Worm (Caenorhabditis elegans) whole organism, late embryonic: ENCODE data around the gene ant-1.4.

ENCODE experiments used
- C38D4.7 ChIP-seq: fragments of 200-800 bp; sonication (Bioruptor generic); optimal IDR thresholded peaks from 2 replicates; lab custom pipeline; 2018; ENCODE audit warnings: mild to moderate bottlenecking, missing genetic modification characterization, moderate library complexity, missing compliant biosample characterization
- F13H6.1 ChIP-seq: sonication (generic microtip); optimal IDR thresholded peaks from 2 replicates; lab custom pipeline; 2016; ENCODE audit warnings: missing genetic modification characterization, missing compliant biosample characterization
- K02D7.2 ChIP-seq: sonication (generic microtip); optimal IDR thresholded peaks from 2 replicates; lab custom pipeline; 2017; ENCODE audit warnings: mild to moderate bottlenecking, missing genetic modification characterization, missing compliant biosample characterization
- T23F11.4 ChIP-seq: fragments of 200-800 bp; sonication (Bioruptor generic); optimal IDR thresholded peaks from 2 replicates; lab custom pipeline; 2018; ENCODE audit warnings: mild to moderate bottlenecking, missing genetic modification characterization, missing compliant biosample characterization
- Y22D7AL.16 ChIP-seq: sonication (generic microtip); optimal IDR thresholded peaks from 2 replicates; lab custom pipeline; 2016; ENCODE audit warnings: missing genetic modification characterization, missing compliant biosample characterization
- ceh-19 ChIP-seq: fragments of 200-800 bp; sonication (Bioruptor generic); optimal IDR thresholded peaks from 2 replicates; lab custom pipeline; 2018; ENCODE audit warnings: mild to moderate bottlenecking, missing genetic modification characterization, missing compliant biosample characterization
- ceh-2 ChIP-seq: sonication (generic microtip); optimal IDR thresholded peaks from 2 replicates; lab custom pipeline; 2016; ENCODE audit warnings: missing genotype, missing genetic modification characterization, missing compliant biosample characterization
- ceh-30 ChIP-seq: fragments of 150-350 bp; optimal IDR thresholded peaks from 2 replicates; lab custom pipeline; 2014; ENCODE audit warnings: missing biosample characterization, missing genetic modification characterization
- ceh-34 ChIP-seq: sonication (generic microtip); optimal IDR thresholded peaks from 2 replicates; lab custom pipeline; 2016; ENCODE audit warnings: mild to moderate bottlenecking, missing genetic modification characterization, missing compliant biosample characterization
- ceh-45 ChIP-seq: fragments of 200-800 bp; sonication (Bioruptor generic); IDR thresholded peaks from 2 replicates; pipeline ENCODE4 v1.3.6; 2022; ENCODE audit warnings: missing genetic modification reagents, missing genetic modification characterization, missing compliant biosample characterization
- ceh-6 ChIP-seq: fragments of 200-800 bp; sonication (Bioruptor generic); optimal IDR thresholded peaks from 2 replicates; lab custom pipeline; 2018; ENCODE audit warnings: mild to moderate bottlenecking, missing genetic modification characterization, missing compliant biosample characterization
- che-1 ChIP-seq: sonication (generic microtip); optimal IDR thresholded peaks from 2 replicates; lab custom pipeline; 2016; ENCODE audit warnings: mild to moderate bottlenecking, missing genetic modification characterization, missing compliant biosample characterization
- dmd-4 ChIP-seq: sonication (generic microtip); optimal IDR thresholded peaks from 2 replicates; lab custom pipeline; 2016; ENCODE audit warnings: borderline replicate concordance, missing genetic modification characterization, missing compliant biosample characterization
- elt-4 ChIP-seq: sonication (generic microtip); optimal IDR thresholded peaks from 2 replicates; lab custom pipeline; 2016; ENCODE audit warnings: missing genetic modification characterization, missing compliant biosample characterization
- ets-4 ChIP-seq: sonication (generic microtip); optimal IDR thresholded peaks from 2 replicates; lab custom pipeline; 2016; ENCODE audit warnings: missing genetic modification characterization, missing compliant biosample characterization
- fax-1 ChIP-seq: sonication (generic microtip); optimal IDR thresholded peaks from 2 replicates; lab custom pipeline; 2016; ENCODE audit warnings: missing genotype, missing genetic modification characterization, missing compliant biosample characterization
- fkh-10 ChIP-seq: fragments of 150-350 bp; optimal IDR thresholded peaks from 2 replicates; lab custom pipeline; 2014; ENCODE audit warnings: missing biosample characterization, missing genetic modification reagents, missing genetic modification characterization
- fkh-6 ChIP-seq: sonication (generic microtip); optimal IDR thresholded peaks from 2 replicates; lab custom pipeline; 2016; ENCODE audit warnings: missing genetic modification characterization, missing compliant biosample characterization
- hlh-15 ChIP-seq: sonication (generic microtip); optimal IDR thresholded peaks from 2 replicates; lab custom pipeline; 2016; ENCODE audit warnings: missing genetic modification characterization, missing compliant biosample characterization
- hlh-8 ChIP-seq: sonication (generic microtip); optimal IDR thresholded peaks from 2 replicates; lab custom pipeline; 2016; ENCODE audit warnings: missing genotype, missing genetic modification characterization, missing compliant biosample characterization
- lim-6 ChIP-seq: sonication (generic microtip); optimal IDR thresholded peaks from 2 replicates; lab custom pipeline; 2016; ENCODE audit warnings: missing genetic modification characterization, missing compliant biosample characterization
- lin-11 ChIP-seq: fragments of 200-800 bp; sonication (Bioruptor generic); optimal IDR thresholded peaks from 2 replicates; lab custom pipeline; 2018; ENCODE audit warnings: mild to moderate bottlenecking, missing genetic modification characterization, missing compliant biosample characterization
- madf-2 ChIP-seq: sonication (generic microtip); optimal IDR thresholded peaks from 2 replicates; lab custom pipeline; 2017; ENCODE audit warnings: missing genetic modification characterization, missing compliant biosample characterization
- nhr-11 ChIP-seq: fragments of 150-350 bp; optimal IDR thresholded peaks from 2 replicates; lab custom pipeline; 2014; ENCODE audit warnings: missing biosample characterization, missing genetic modification characterization
- nhr-232 ChIP-seq: sonication (generic microtip); optimal IDR thresholded peaks from 2 replicates; lab custom pipeline; 2016; ENCODE audit warnings: missing genetic modification characterization, missing compliant biosample characterization
- npax-4 ChIP-seq: sonication (generic microtip); optimal IDR thresholded peaks from 2 replicates; lab custom pipeline; 2016; ENCODE audit warnings: missing genetic modification characterization, missing compliant biosample characterization
- pag-3 ChIP-seq: sonication (generic microtip); optimal IDR thresholded peaks from 2 replicates; lab custom pipeline; 2016; ENCODE audit warnings: missing compliant biosample characterization, missing genetic modification characterization, borderline replicate concordance
- pat-9 ChIP-seq: fragments of 200-800 bp; sonication (Bioruptor generic); optimal IDR thresholded peaks from 2 replicates; lab custom pipeline; 2018; ENCODE audit warnings: mild to moderate bottlenecking, missing genetic modification characterization, moderate library complexity, missing compliant biosample characterization
- pax-1 ChIP-seq: fragments of 150-350 bp; optimal IDR thresholded peaks from 2 replicates; lab custom pipeline; 2014; ENCODE audit warnings: missing biosample characterization, missing genetic modification characterization
- pha-2 ChIP-seq: sonication (generic microtip); optimal IDR thresholded peaks from 2 replicates; lab custom pipeline; 2017; ENCODE audit warnings: mild to moderate bottlenecking, missing genetic modification characterization, missing compliant biosample characterization
- pha-4 ChIP-seq: fragments of 150-350 bp; optimal IDR thresholded peaks from 2 replicates; lab custom pipeline; 2018; ENCODE audit warnings: missing biosample characterization, missing genetic modification reagents, missing genetic modification characterization
- pros-1 ChIP-seq: fragments of 150-350 bp; optimal IDR thresholded peaks from 2 replicates; lab custom pipeline; 2014; ENCODE audit warnings: missing biosample characterization, missing genetic modification reagents, missing genetic modification characterization
- ref-2 ChIP-seq: sonication (generic microtip); optimal IDR thresholded peaks from 2 replicates; lab custom pipeline; 2016; ENCODE audit warnings: missing genetic modification characterization, missing compliant biosample characterization
- sox-2 ChIP-seq: fragments of 200-800 bp; sonication (Bioruptor generic); IDR thresholded peaks from 2 replicates; pipeline ENCODE4 v1.3.6; 2022; ENCODE audit warnings: missing genetic modification reagents, missing genetic modification characterization, missing compliant biosample characterization
- sox-4 ChIP-seq: sonication (generic microtip); optimal IDR thresholded peaks from 2 replicates; lab custom pipeline; 2017; ENCODE audit warnings: mild to moderate bottlenecking, missing genetic modification characterization, inconsistent platforms, missing compliant biosample characterization
- tbx-2 ChIP-seq: sonication (generic microtip); optimal IDR thresholded peaks from 2 replicates; lab custom pipeline; 2016; ENCODE audit warnings: missing genetic modification characterization, missing compliant biosample characterization
- ttx-3 ChIP-seq: sonication (generic microtip); optimal IDR thresholded peaks from 2 replicates; lab custom pipeline; 2016; ENCODE audit warnings: missing genetic modification reagents, missing genetic modification characterization, missing compliant biosample characterization
- unc-55 ChIP-seq: sonication (generic microtip); optimal IDR thresholded peaks from 2 replicates; lab custom pipeline; 2017; ENCODE audit warnings: missing biosample characterization, missing genetic modification reagents, missing genetic modification characterization
- unc-86 ChIP-seq: sonication (generic microtip); optimal IDR thresholded peaks from 2 replicates; lab custom pipeline; 2016; ENCODE audit warnings: missing genetic modification characterization, missing compliant biosample characterization
- zip-5 ChIP-seq: sonication (generic microtip); optimal IDR thresholded peaks from 2 replicates; lab custom pipeline; 2016; ENCODE audit warnings: missing genetic modification characterization, missing compliant biosample characterization
- ztf-16 ChIP-seq: sonication (generic microtip); optimal IDR thresholded peaks from 2 replicates; lab custom pipeline; 2017; ENCODE audit warnings: missing genetic modification characterization, missing compliant biosample characterization

ant-1.4 gene

ce11 chrIV:8464187-8464586, 4.1 kb upstream of the ant-1.4 start:
- no peak for TF ChIP-seq pag-3 (tag; lab: Kevin White, UChicago)
- no peak for TF ChIP-seq Y22D7AL.16 (tag; lab: Kevin White, UChicago)
- TF ChIP-seq F13H6.1 = no peak
- no peak for TF ChIP-seq fax-1
- no peak for TF ChIP-seq madf-2 (tag; lab: Kevin White, UChicago)
- TF ChIP-seq elt-4 (tag; lab: Kevin White, UChicago) = no peak
- no peak for TF ChIP-seq unc-86 (tag; lab: Kevin White, UChicago)
- no peak for TF ChIP-seq hlh-8 (tag; lab: Kevin White, UChicago)
- TF ChIP-seq pros-1 = no peak
- no peak for TF ChIP-seq ttx-3 (tag; lab: Kevin White, UChicago)
- no peak for TF ChIP-seq pax-1 (tag; lab: Kevin White, UChicago)
- no peak for TF ChIP-seq tbx-2 (tag; lab: Kevin White, UChicago)
- no peak for TF ChIP-seq ztf-16
- no peak for TF ChIP-seq npax-4 (tag; lab: Kevin White, UChicago)
- no peak for TF ChIP-seq T23F11.4 (GFP tag; lab: Kevin White, UChicago)
- TF ChIP-seq, all 69 proteins: peak for 0

DNA sequence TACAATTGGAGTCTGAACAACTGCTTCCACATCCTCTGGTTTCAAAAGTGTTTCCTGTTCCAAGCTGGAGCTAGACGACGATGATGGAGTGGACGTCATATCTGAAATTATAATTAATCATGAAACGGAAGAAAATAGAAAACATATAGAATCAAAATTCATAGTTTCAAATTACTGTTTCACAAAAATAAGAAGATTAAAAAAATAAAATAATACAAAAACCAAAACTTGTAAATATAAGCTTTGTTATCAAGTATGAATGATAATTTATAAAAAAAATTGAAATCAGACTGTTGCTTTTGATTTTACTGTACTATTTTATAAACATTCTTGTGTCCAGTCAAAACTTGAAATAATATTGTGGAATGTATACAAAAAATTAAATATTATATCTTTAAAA, 3.6 kb upstream of the ant-1.4 start, which contains the start of gene str-176:
str-176 (minus strand) TSS at position 101 of the 400 bp plus-strand sequence.
- TF ChIP-seq pha-2 (no peak), F13H6.1 (no peak), ceh-30 (tag; lab: Kevin White, UChicago) (no peak), zip-5 (no peak), pat-9 (tag; lab: Kevin White, UChicago) (no peak)
- TF ChIP-seq, all 69 proteins: peak for 0

DNA sequence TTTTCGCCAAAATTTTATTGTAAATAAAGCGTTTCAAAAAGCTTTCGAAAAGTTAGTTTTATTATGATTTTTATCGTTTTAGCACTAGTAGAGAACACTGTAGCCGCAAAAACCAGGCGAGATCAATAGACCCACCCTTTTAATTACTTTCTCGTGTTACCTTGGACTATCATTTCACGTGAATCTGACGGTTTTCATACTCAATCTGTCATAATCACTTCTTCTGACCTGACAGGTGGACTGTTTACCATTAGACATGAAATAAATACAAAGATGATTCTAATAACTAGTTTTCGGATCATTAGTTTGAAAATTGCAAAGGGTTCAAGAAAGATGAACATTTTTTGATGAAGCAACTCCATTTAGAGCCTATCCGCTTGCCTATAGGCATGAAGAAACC, 3.0 kb upstream of the ant-1.4 start:
- TF ChIP-seq fkh-10 (GFP tag; lab: Kevin White, UChicago) (no peak), pag-3 (tag; lab: Kevin White, UChicago) (no peak), ets-4 (tag; lab: Kevin White, UChicago) (no peak), hlh-15 (tag; lab: Kevin White, UChicago) (no peak), fkh-6 (no peak), ttx-3 (tag; lab: Kevin White, UChicago) (no peak), pha-4 (no peak), K02D7.2 (tag; lab: Kevin White, UChicago) (no peak), ceh-19 (GFP tag; lab: Kevin White, UChicago) (no peak), pat-9 (tag; lab: Kevin White, UChicago) (no peak), ref-2 (no peak), pax-1 (tag; lab: Kevin White, UChicago) (no peak), madf-2 (tag; lab: Kevin White, UChicago) (no peak), che-1 (tag; lab: Kevin White, UChicago) (no peak), ceh-6 (GFP tag; lab: Kevin White, UChicago) (no peak), dmd-4 (tag; lab: Kevin White, UChicago) (no peak), nhr-11 (tag; lab: Kevin White, UChicago) (no peak)
- TF ChIP-seq, all 69 proteins: peak for 0

ce11 chrIV:8462376-8462775, 2.3 kb upstream of the ant-1.4 start:
- TF ChIP-seq nhr-232 (tag; lab: Kevin White, UChicago) (no peak), sox-2 (GFP tag; lab: Robert Waterston, UW) (no peak), ceh-45 (GFP tag; lab: Robert Waterston, UW) (no peak), ceh-34 (tag; lab: Kevin White, UChicago) (no peak), lim-6 (tag; lab: Kevin White, UChicago) (no peak), elt-4 (tag; lab: Kevin White, UChicago) (no peak), F13H6.1 (no peak), unc-55 (GFP tag; lab: Kevin White, UChicago) (no peak), C38D4.7 (GFP tag; lab: Kevin White, UChicago) (no peak), lin-11 (tag; lab: Kevin White, UChicago) (no peak), ceh-30 (tag; lab: Kevin White, UChicago) (no peak), sox-4 (tag; lab: Kevin White, UChicago) (no peak), che-1 (tag; lab: Kevin White, UChicago) (no peak), ceh-2 (tag; lab: Kevin White, UChicago) (no peak)
